Fruit fly (Drosophila melanogaster) whole organism, larva: Measurements from ENCODE around the gene CG13482.

Source experiments
- noc ChIP-seq: fragments of 200-800 bp; sonication (Bioruptor generic); optimal IDR thresholded peaks from 3 replicates; lab custom pipeline; 2019; ENCODE audit warnings: missing biosample characterization, mild to moderate bottlenecking, missing genetic modification characterization, moderate library complexity

Gene CG13482

dm6 chr3L:14329042-14329441 lies at the start of gene CG13482:
Gene CG13482 (plus strand): TSS chr3L:14329346.
- TF ChIP-seq noc (tag; lab: Kevin White, UChicago), result no peak

- TF ChIP-seq noc (tag; lab: Kevin White, UChicago), result no peak
Measured at dm6 chr3L:14282139-14282538, 47.0 kb upstream of the CG13482 start.

dm6 chr3L:14287832-14288231 lies 41.3 kb upstream of the CG13482 start:
- TF ChIP-seq noc (tag; lab: Kevin White, UChicago), result no peak

dm6 chr3L:14296433-14296832 lies 32.7 kb upstream of the CG13482 start:
- TF ChIP-seq noc (tag; lab: Kevin White, UChicago), result no peak

dm6 chr3L:14297482-14297881 lies 31.7 kb upstream of the CG13482 start:
- TF ChIP-seq noc (tag; lab: Kevin White, UChicago), result peak; percentile 23

- TF ChIP-seq noc (tag; lab: Kevin White, UChicago), result no peak
Measured at dm6 chr3L:14298044-14298443, 31.1 kb upstream of the CG13482 start.

dm6 chr3L:14300696-14301319 lies 28.3 kb upstream of the CG13482 start:
- TF ChIP-seq noc (tag; lab: Kevin White, UChicago), result no peak

dm6 chr3L:14301609-14302008 lies 27.5 kb upstream of the CG13482 start:
- no peak for TF ChIP-seq noc (tag; lab: Kevin White, UChicago)

dm6 chr3L:14303225-14303624 lies 25.9 kb upstream of the CG13482 start:
- TF ChIP-seq noc (tag; lab: Kevin White, UChicago), result no peak

- TF ChIP-seq noc (tag; lab: Kevin White, UChicago), result no peak
Measured at dm6 chr3L:14303848-14304247, 25.3 kb upstream of the CG13482 start.

dm6 chr3L:14309030-14309429 lies 20.1 kb upstream of the CG13482 start:
- TF ChIP-seq noc (tag; lab: Kevin White, UChicago), result no peak

- TF ChIP-seq noc (tag; lab: Kevin White, UChicago), result no peak
Measured at dm6 chr3L:14319192-14319591, 10.0 kb upstream of the CG13482 start.

- no peak for TF ChIP-seq noc (tag; lab: Kevin White, UChicago)
Measured at dm6 chr3L:14320571-14320970, 8.6 kb upstream of the CG13482 start.

dm6 chr3L:14321400-14321799 lies 7.7 kb upstream of the CG13482 start:
- TF ChIP-seq noc (tag; lab: Kevin White, UChicago), result no peak

dm6 chr3L:14321858-14322257 lies 7.3 kb upstream of the CG13482 start:
- TF ChIP-seq noc (tag; lab: Kevin White, UChicago), result no peak

dm6 chr3L:14322268-14322784 lies 6.8 kb upstream of the CG13482 start:
- TF ChIP-seq noc (tag; lab: Kevin White, UChicago), result no peak

- TF ChIP-seq noc (tag; lab: Kevin White, UChicago), result no peak
Measured at dm6 chr3L:14325285-14325684, 3.9 kb upstream of the CG13482 start.

- no peak for TF ChIP-seq noc (tag; lab: Kevin White, UChicago)
Measured at dm6 chr3L:14326267-14326666, 2.9 kb upstream of the CG13482 start.
